Worm (Caenorhabditis elegans): ENCODE measurements around the gene T14B4.20.

T14B4.20 gene

DNA sequence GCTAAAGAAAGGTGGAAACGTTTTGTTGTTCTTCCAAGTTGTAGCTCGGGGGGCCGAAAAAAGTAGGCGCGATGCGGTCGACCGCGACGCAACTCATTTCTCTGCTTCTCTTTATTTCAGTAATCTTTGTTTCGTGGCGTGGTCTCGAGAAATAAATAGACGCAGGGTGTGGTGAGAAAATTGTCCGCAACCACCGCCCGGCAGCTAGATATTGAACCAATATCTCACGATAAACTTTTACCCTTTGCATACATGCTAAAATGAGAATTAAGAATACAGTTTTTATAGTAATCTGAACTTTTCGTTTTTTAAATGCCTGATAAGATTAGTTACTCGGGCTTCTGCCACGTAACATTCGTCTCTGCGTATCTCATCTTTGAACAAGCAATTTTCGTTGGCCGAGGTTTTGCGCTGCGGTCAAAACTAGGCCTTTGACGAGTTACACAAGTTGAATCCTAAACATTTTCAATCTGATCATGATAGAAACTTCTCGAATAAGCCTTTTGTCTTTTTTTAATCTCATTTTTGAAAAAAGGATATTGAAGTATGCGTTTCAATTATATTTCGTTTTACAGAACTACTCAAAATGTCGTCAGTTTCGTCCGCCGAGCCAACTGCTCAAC lies 32.9 kb upstream of the T14B4.20 start, which contains the start of gene gyf-1:
gyf-1 (plus strand) TSS at position 573 of the 623 bp plus-strand sequence.
- TF ChIP-seq hmbx-1 (tag; optimal IDR thresholded peaks at IDR 0.05) (no peak), tbx-37 (GFP tag; conservative IDR thresholded peaks at IDR 0.05) (no peak), scrt-1 (GFP tag; IDR thresholded peaks at IDR 0.05) (no peak), ets-7 (tag; optimal IDR thresholded peaks at IDR 0.05) (no peak), ama-1 (optimal IDR thresholded peaks at IDR 0.05) (no peak), hmg-4 (GFP tag; optimal IDR thresholded peaks at IDR 0.05) (no peak), tra-4 (tag; optimal IDR thresholded peaks at IDR 0.05) (no peak)

DNA sequence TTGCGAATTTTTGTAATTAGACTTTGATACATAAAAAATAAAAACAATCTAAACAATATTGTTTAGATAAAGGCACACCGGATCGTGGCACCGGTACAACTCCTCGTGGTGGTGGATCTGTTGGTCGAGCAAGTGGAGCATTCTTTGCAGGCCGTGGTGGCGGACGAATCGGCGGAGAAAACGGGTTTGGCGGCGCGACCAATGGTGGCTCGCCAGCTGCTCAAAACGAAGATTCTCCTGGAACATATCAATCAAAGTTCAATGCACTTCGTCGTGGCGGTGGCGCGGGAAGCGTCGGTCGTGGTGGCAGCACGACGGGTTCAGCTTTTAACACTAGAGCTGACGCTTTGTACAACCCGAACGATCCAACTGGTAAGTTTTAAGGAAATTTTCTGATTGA lies 30.7 kb upstream of the T14B4.20 start:
- TF ChIP-seq hnd-1 (tag; optimal IDR thresholded peaks at IDR 0.05) (no peak), scrt-1 (GFP tag; IDR thresholded peaks at IDR 0.05) (no peak), ceh-36 (tag; optimal IDR thresholded peaks at IDR 0.05) (no peak), hmg-4 (GFP tag; optimal IDR thresholded peaks at IDR 0.05) (no peak), B0310.2 (tag; optimal IDR thresholded peaks at IDR 0.05) (no peak), F13C5.2 (tag; optimal IDR thresholded peaks at IDR 0.05) (no peak), flt-1 (GFP tag; IDR thresholded peaks at IDR 0.05) (no peak), pes-1 (GFP tag; IDR thresholded peaks at IDR 0.05) (no peak), hmbx-1 (tag; optimal IDR thresholded peaks at IDR 0.05) (no peak), ama-1 (optimal IDR thresholded peaks at IDR 0.05) (no peak), tra-4 (tag; optimal IDR thresholded peaks at IDR 0.05) (no peak), tbx-11 (GFP tag; IDR thresholded peaks at IDR 0.05) (no peak)

- TF ChIP-seq scrt-1 (GFP tag; IDR thresholded peaks at IDR 0.05) (no peak), ets-7 (tag; optimal IDR thresholded peaks at IDR 0.05) (no peak), ceh-36 (tag; optimal IDR thresholded peaks at IDR 0.05) (no peak)
These were observed 27.6 kb upstream of the T14B4.20 start for ce11 chrII:6689088-6689487.

- TF ChIP-seq ceh-36 (tag; optimal IDR thresholded peaks at IDR 0.05) (no peak), tbx-37 (GFP tag; conservative IDR thresholded peaks at IDR 0.05) (no peak), aly-1 (tag; optimal IDR thresholded peaks at IDR 0.05) (no peak), tra-4 (tag; optimal IDR thresholded peaks at IDR 0.05) (no peak), ceh-13 (GFP tag; optimal IDR thresholded peaks at IDR 0.05) (no peak), sea-1 (GFP tag; conservative IDR thresholded peaks at IDR 0.05) (no peak), B0310.2 (tag; optimal IDR thresholded peaks at IDR 0.05) (no peak), ama-1 (optimal IDR thresholded peaks at IDR 0.05) (no peak), scrt-1 (GFP tag; IDR thresholded peaks at IDR 0.05) (no peak), F13C5.2 (tag; optimal IDR thresholded peaks at IDR 0.05) (no peak), ets-7 (tag; optimal IDR thresholded peaks at IDR 0.05) (no peak), hnd-1 (tag; optimal IDR thresholded peaks at IDR 0.05) (no peak), hmbx-1 (tag; optimal IDR thresholded peaks at IDR 0.05) (no peak), flt-1 (GFP tag; IDR thresholded peaks at IDR 0.05) (no peak), pes-1 (GFP tag; IDR thresholded peaks at IDR 0.05) (no peak)
These were observed 21.3 kb upstream of the T14B4.20 start, which contains the start of gene C18H9.5 for ce11 chrII:6695388-6695787. Gene C18H9.5, minus strand, starts transcription at chrII:6695566.

DNA sequence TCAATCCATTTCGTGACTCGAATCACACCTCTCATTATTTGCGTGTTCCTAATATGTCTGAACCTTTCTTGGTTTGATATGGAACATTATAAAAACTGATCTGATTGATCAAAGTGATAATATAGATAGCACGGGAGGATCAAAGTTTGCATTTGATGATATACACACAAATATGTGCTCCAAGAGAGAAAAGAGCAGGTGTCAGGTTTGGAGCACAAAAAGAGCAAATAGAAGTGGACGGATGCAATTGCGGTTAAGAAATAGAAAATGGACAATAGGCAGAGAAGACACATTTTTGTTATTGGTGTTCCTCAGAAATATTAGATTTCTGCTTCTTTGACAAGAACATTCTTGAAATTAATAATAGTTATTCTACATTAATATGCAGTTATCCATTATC lies 17.9 kb upstream of the T14B4.20 start, which contains the start of gene C18H9.1:
C18H9.1 (plus strand) TSS at position 301 of the 400 bp plus-strand sequence.
- TF ChIP-seq ets-7 (tag; optimal IDR thresholded peaks at IDR 0.05) (no peak), B0310.2 (tag; optimal IDR thresholded peaks at IDR 0.05) (no peak), sea-1 (GFP tag; conservative IDR thresholded peaks at IDR 0.05) (no peak), hmbx-1 (tag; optimal IDR thresholded peaks at IDR 0.05) (no peak), aly-1 (tag; optimal IDR thresholded peaks at IDR 0.05) (no peak), ceh-36 (tag; optimal IDR thresholded peaks at IDR 0.05) (no peak), pes-1 (GFP tag; IDR thresholded peaks at IDR 0.05) (no peak), ceh-13 (GFP tag; optimal IDR thresholded peaks at IDR 0.05) (no peak), hnd-1 (tag; optimal IDR thresholded peaks at IDR 0.05) (no peak), tbx-11 (GFP tag; IDR thresholded peaks at IDR 0.05) (no peak)

- TF ChIP-seq hmbx-1 (tag; optimal IDR thresholded peaks at IDR 0.05): no peak
- no peak for TF ChIP-seq sea-1 (GFP tag; conservative IDR thresholded peaks at IDR 0.05)
- TF ChIP-seq ceh-36 (tag; optimal IDR thresholded peaks at IDR 0.05): no peak
- TF ChIP-seq aly-1 (tag; optimal IDR thresholded peaks at IDR 0.05): no peak
- no peak for TF ChIP-seq ama-1 (optimal IDR thresholded peaks at IDR 0.05)
- no peak for TF ChIP-seq scrt-1 (GFP tag; IDR thresholded peaks at IDR 0.05)
- TF ChIP-seq tra-4 (tag; optimal IDR thresholded peaks at IDR 0.05): no peak
- no peak for TF ChIP-seq F13C5.2 (tag; optimal IDR thresholded peaks at IDR 0.05)
- no peak for TF ChIP-seq tbx-11 (GFP tag; IDR thresholded peaks at IDR 0.05)
- no peak for TF ChIP-seq pes-1 (GFP tag; IDR thresholded peaks at IDR 0.05)
- no peak for TF ChIP-seq ceh-13 (GFP tag; optimal IDR thresholded peaks at IDR 0.05)
- no peak for TF ChIP-seq flt-1 (GFP tag; IDR thresholded peaks at IDR 0.05)
These were observed 15.2 kb upstream of the T14B4.20 start, which contains the start of gene C18H9.6 for ce11 chrII:6701497-6701896. Gene C18H9.6, minus strand, starts transcription at chrII:6701625.

- TF ChIP-seq hnd-1 (tag; optimal IDR thresholded peaks at IDR 0.05): no peak
- TF ChIP-seq F13C5.2 (tag; optimal IDR thresholded peaks at IDR 0.05): no peak
- no peak for TF ChIP-seq tbx-37 (GFP tag; conservative IDR thresholded peaks at IDR 0.05)
These were observed 11.0 kb upstream of the T14B4.20 start, which contains the start of gene rpy-1 for ce11 chrII:6705593-6706228. Gene rpy-1, minus strand, starts transcription at chrII:6705643.

DNA sequence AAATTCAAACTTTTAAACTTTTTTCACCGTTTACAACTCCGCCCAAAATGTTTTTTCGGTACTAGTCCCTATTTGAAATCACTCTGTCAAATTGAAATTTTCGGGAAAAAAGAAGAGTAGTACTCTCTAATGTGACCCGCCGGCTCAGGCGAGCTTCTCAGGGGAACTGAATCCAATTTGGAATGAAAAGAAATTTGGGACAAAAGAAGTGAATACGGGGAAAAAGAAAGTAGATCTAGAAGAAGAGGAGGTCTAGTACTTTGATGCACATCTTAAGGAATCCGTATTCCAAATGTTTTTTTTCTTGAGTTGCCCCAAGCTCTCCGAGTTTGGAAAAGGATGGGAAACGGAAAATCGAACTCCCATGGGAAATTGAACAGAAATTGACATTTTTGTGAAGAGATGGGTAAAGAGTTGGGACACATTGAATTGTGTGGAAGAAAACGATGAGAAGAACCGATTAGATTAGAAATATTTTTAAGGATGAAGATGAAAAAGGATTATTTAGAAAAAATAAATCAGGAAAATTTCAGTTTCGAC lies 10.1 kb upstream of the T14B4.20 start:
- no peak for TF ChIP-seq ets-7 (tag; optimal IDR thresholded peaks at IDR 0.05)
- TF ChIP-seq tbx-37 (GFP tag; conservative IDR thresholded peaks at IDR 0.05): no peak
- no peak for TF ChIP-seq hnd-1 (tag; optimal IDR thresholded peaks at IDR 0.05)
- no peak for TF ChIP-seq B0310.2 (tag; optimal IDR thresholded peaks at IDR 0.05)
- no peak for TF ChIP-seq pes-1 (GFP tag; IDR thresholded peaks at IDR 0.05)
- TF ChIP-seq ceh-36 (tag; optimal IDR thresholded peaks at IDR 0.05): no peak
- TF ChIP-seq hmg-4 (GFP tag; optimal IDR thresholded peaks at IDR 0.05): no peak
- TF ChIP-seq tbx-11 (GFP tag; IDR thresholded peaks at IDR 0.05): no peak
- no peak for TF ChIP-seq ceh-13 (GFP tag; optimal IDR thresholded peaks at IDR 0.05)
- no peak for TF ChIP-seq F13C5.2 (tag; optimal IDR thresholded peaks at IDR 0.05)
- no peak for TF ChIP-seq tra-4 (tag; optimal IDR thresholded peaks at IDR 0.05)

Measured in whole organism, early embryonic.